Fruit fly (Drosophila melanogaster) whole organism, embryonic: ENCODE measurements around the gene CG15894.

Source experiments
- CG10959 ChIP-seq: fragments of 200-800 bp; sonication (Bioruptor generic); IDR thresholded peaks from 2 replicates; pipeline ENCODE4 v1.3.6; 2022; ENCODE audit warnings: missing biosample characterization, missing genetic modification characterization
- CG11093 ChIP-seq: fragments of 200-800 bp; sonication (Bioruptor generic); IDR thresholded peaks from 3 replicates; pipeline ENCODE4 v1.3.6; 2022; ENCODE audit warnings: missing biosample characterization, missing genetic modification characterization
- CG12219 ChIP-seq: fragments of 200-800 bp; sonication (Bioruptor generic); optimal IDR thresholded peaks from 3 replicates; lab custom pipeline; 2018; ENCODE audit warnings: missing biosample characterization, mild to moderate bottlenecking, missing genetic modification characterization
- CG12659 ChIP-seq: fragments of 200-800 bp; sonication (Bioruptor generic); optimal IDR thresholded peaks from 3 replicates; lab custom pipeline; 2017; ENCODE audit warnings: mild to moderate bottlenecking, missing biosample characterization, missing genetic modification reagents, missing genetic modification characterization
- CG15514 ChIP-seq: fragments of 200-800 bp; sonication (Bioruptor generic); optimal IDR thresholded peaks from 3 replicates; lab custom pipeline; 2017; ENCODE audit warnings: missing biosample characterization, missing genetic modification characterization, mild to moderate bottlenecking, moderate library complexity, missing genetic modification reagents
- CG15696 ChIP-seq: fragments of 200-800 bp; sonication (Bioruptor generic); optimal IDR thresholded peaks from 2 replicates; lab custom pipeline; 2019; ENCODE audit warnings: missing biosample characterization, mild to moderate bottlenecking, missing genetic modification characterization, moderate library complexity
- CG17568 ChIP-seq: fragments of 200-800 bp; sonication (Bioruptor generic); optimal IDR thresholded peaks from 2 replicates; lab custom pipeline; 2018; ENCODE audit warnings: missing biosample characterization, mild to moderate bottlenecking, missing genetic modification characterization, moderate library complexity
- CG1832 ChIP-seq: fragments of 200-800 bp; sonication (Bioruptor generic); optimal IDR thresholded peaks from 2 replicates; lab custom pipeline; 2017; ENCODE audit warnings: missing biosample characterization, mild to moderate bottlenecking, missing genetic modification characterization, inconsistent platforms
- CG18476 ChIP-seq: fragments of 200-800 bp; sonication (Bioruptor generic); optimal IDR thresholded peaks from 2 replicates; lab custom pipeline; 2016; ENCODE audit warnings: missing biosample characterization, mild to moderate bottlenecking, missing genetic modification characterization
- CG2120 ChIP-seq: fragments of 200-800 bp; sonication (Bioruptor generic); optimal IDR thresholded peaks from 3 replicates; lab custom pipeline; 2016; ENCODE audit warnings: missing biosample characterization, missing genetic modification characterization
- CG3838 ChIP-seq: fragments of 200-800 bp; sonication (Bioruptor generic); optimal IDR thresholded peaks from 3 replicates; lab custom pipeline; 2016; ENCODE audit warnings: missing biosample characterization, missing genetic modification characterization
- CG4328 ChIP-seq: fragments of 200-800 bp; sonication (Bioruptor generic); optimal IDR thresholded peaks from 3 replicates; lab custom pipeline; 2017; ENCODE audit warnings: missing biosample characterization, missing genetic modification reagents, missing genetic modification characterization
- CG4360 ChIP-seq: fragments of 200-800 bp; sonication (Bioruptor generic); IDR thresholded peaks from 2 replicates; pipeline ENCODE4 v1.3.6; 2022; ENCODE audit warnings: missing biosample characterization, missing genetic modification characterization
- CG6272 ChIP-seq: fragments of 200-800 bp; sonication (Bioruptor generic); IDR thresholded peaks from 2 replicates; pipeline ENCODE4 v1.3.6; 2022; ENCODE audit warnings: missing biosample characterization, missing genetic modification characterization
- CG6683 ChIP-seq: fragments of 200-800 bp; sonication (Bioruptor generic); optimal IDR thresholded peaks from 2 replicates; lab custom pipeline; 2017; ENCODE audit warnings: missing biosample characterization, mild to moderate bottlenecking, missing genetic modification characterization, missing genetic modification reagents
- CG6689 ChIP-seq: fragments of 200-800 bp; sonication (Bioruptor generic); IDR thresholded peaks from 2 replicates; pipeline ENCODE4 v1.3.6; 2022; ENCODE audit warnings: missing biosample characterization, missing genetic modification characterization
- CG7745 ChIP-seq: fragments of 200-800 bp; sonication (Bioruptor generic); optimal IDR thresholded peaks from 2 replicates; lab custom pipeline; 2018; ENCODE audit warnings: missing biosample characterization, mild to moderate bottlenecking, missing genetic modification characterization, moderate library complexity
- CG7786 ChIP-seq: fragments of 200-800 bp; sonication (Bioruptor generic); optimal IDR thresholded peaks from 2 replicates; lab custom pipeline; 2016; ENCODE audit warnings: missing biosample characterization, missing genetic modification characterization
- Chrac-16 ChIP-seq: fragments of 200-800 bp; sonication (Bioruptor generic); optimal IDR thresholded peaks from 3 replicates; lab custom pipeline; 2016; ENCODE audit warnings: missing biosample characterization, missing genetic modification characterization
- CoRest ChIP-seq: fragments of 200-800 bp; sonication (Bioruptor generic); optimal IDR thresholded peaks from 3 replicates; lab custom pipeline; 2018; ENCODE audit warnings: missing biosample characterization, mild to moderate bottlenecking, missing genetic modification characterization, moderate library complexity
- D ChIP-seq, 2 experiments: fragments of 200-800 bp in 1 of 2; fragments of >200 bp in 1 of 2; sonication (Bioruptor generic) in 1 of 2; optimal IDR thresholded peaks; 2 replicates in 1 of 2; 3 replicates in 1 of 2; lab custom pipeline; 2017; ENCODE audit warnings: mild to moderate bottlenecking in 1 of 2, missing biosample characterization in 1 of 2, missing genetic modification characterization in 1 of 2, missing genetic modification reagents in 1 of 2
- D19A ChIP-seq: fragments of 200-800 bp; optimal IDR thresholded peaks from 3 replicates; lab custom pipeline; 2019; ENCODE audit warnings: missing biosample characterization, mild to moderate bottlenecking, missing genetic modification characterization, moderate library complexity
- Dad ChIP-seq: fragments of 200-800 bp; sonication (Bioruptor generic); optimal IDR thresholded peaks from 3 replicates; lab custom pipeline; 2016; ENCODE audit warnings: missing biosample characterization, missing genetic modification characterization
- H15 ChIP-seq: fragments of 200-800 bp; sonication (Bioruptor generic); IDR thresholded peaks from 3 replicates; pipeline ENCODE4 v1.3.6; 2022; ENCODE audit warnings: missing biosample characterization, missing genetic modification characterization
- Hmr ChIP-seq: fragments of 200-800 bp; sonication (Bioruptor generic); optimal IDR thresholded peaks from 3 replicates; lab custom pipeline; 2017; ENCODE audit warnings: mild to moderate bottlenecking, missing biosample characterization, missing genetic modification reagents, missing genetic modification characterization
- Hr39 ChIP-seq: fragments of >200 bp; optimal IDR thresholded peaks from 2 replicates; lab custom pipeline; 2017
- MBD-R2 ChIP-seq: fragments of 200-800 bp; sonication (Bioruptor generic); IDR thresholded peaks from 2 replicates; pipeline ENCODE4 v1.3.6; 2022; ENCODE audit warnings: missing biosample characterization, missing genetic modification characterization
- Max ChIP-seq: fragments of 200-800 bp; sonication (Bioruptor generic); optimal IDR thresholded peaks from 2 replicates; lab custom pipeline; 2016; ENCODE audit warnings: missing biosample characterization, mild to moderate bottlenecking, missing genetic modification characterization
- Meics ChIP-seq: fragments of 200-800 bp; sonication (Bioruptor generic); optimal IDR thresholded peaks from 2 replicates; lab custom pipeline; 2017; ENCODE audit warnings: missing biosample characterization, mild to moderate bottlenecking, missing genetic modification characterization
- Myb ChIP-seq: fragments of 200-800 bp; sonication (Bioruptor generic); optimal IDR thresholded peaks from 2 replicates; lab custom pipeline; 2016; ENCODE audit warnings: missing biosample characterization, missing genetic modification characterization
- NK7.1 ChIP-seq: fragments of 200-800 bp; sonication (Bioruptor generic); optimal IDR thresholded peaks from 3 replicates; lab custom pipeline; 2016; ENCODE audit warnings: missing biosample characterization, missing genetic modification characterization
- Optix ChIP-seq: fragments of 200-800 bp; sonication (Bioruptor generic); IDR thresholded peaks from 3 replicates; pipeline ENCODE4 v1.3.6; 2022; ENCODE audit warnings: missing biosample characterization, missing genetic modification characterization
- Ptx1 ChIP-seq: fragments of 200-800 bp; sonication (Bioruptor generic); IDR thresholded peaks from 2 replicates; pipeline ENCODE4 v1.3.6; 2022; ENCODE audit warnings: missing biosample characterization, missing genetic modification characterization
- Trl ChIP-seq, 3 experiments: fragments of >200 bp in 2 of 3; fragments of 200-800 bp in 1 of 3; sonication (Bioruptor generic) in 1 of 3; optimal IDR thresholded peaks; 2 replicates in 1 of 3; 3 replicates in 2 of 3; lab custom pipeline; 2016 to 2017; ENCODE audit warnings: missing biosample characterization in 1 of 3, missing genetic modification characterization in 1 of 3
- abd-A ChIP-seq: fragments of 200-800 bp; sonication (Bioruptor generic); optimal IDR thresholded peaks from 3 replicates; lab custom pipeline; 2019; ENCODE audit warnings: missing biosample characterization, mild to moderate bottlenecking, missing genetic modification characterization, moderate library complexity
- bsh ChIP-seq, 2 experiments: fragments of 200-800 bp; sonication (Bioruptor generic); optimal IDR thresholded peaks; 2 replicates each; lab custom pipeline; 2017 to 2018; ENCODE audit warnings: mild to moderate bottlenecking in 2 of 2, missing biosample characterization in 2 of 2, missing genetic modification characterization in 2 of 2, moderate library complexity in 1 of 2
- cad ChIP-seq: fragments of >200 bp; optimal IDR thresholded peaks from 2 replicates; lab custom pipeline; 2017; ENCODE audit warnings: missing biosample characterization, missing genetic modification characterization
- cg ChIP-seq: fragments of 200-800 bp; sonication (Bioruptor generic); optimal IDR thresholded peaks from 3 replicates; lab custom pipeline; 2019; ENCODE audit warnings: missing biosample characterization, mild to moderate bottlenecking, missing genetic modification characterization, moderate library complexity
- en ChIP-seq: fragments of 200-800 bp; sonication (Bioruptor generic); optimal IDR thresholded peaks from 2 replicates; lab custom pipeline; 2016; ENCODE audit warnings: missing biosample characterization, missing genetic modification characterization
- gt ChIP-seq: fragments of 200-800 bp; sonication (Bioruptor generic); IDR thresholded peaks from 2 replicates; pipeline ENCODE4 v1.3.6; 2022; ENCODE audit warnings: missing biosample characterization, missing genetic modification characterization
- kni ChIP-seq: fragments of 200-800 bp; sonication (Bioruptor generic); optimal IDR thresholded peaks from 3 replicates; lab custom pipeline; 2017; ENCODE audit warnings: mild to moderate bottlenecking, missing biosample characterization, missing genetic modification reagents, missing genetic modification characterization
- maf-S ChIP-seq: fragments of 200-800 bp; sonication (Bioruptor generic); optimal IDR thresholded peaks from 2 replicates; lab custom pipeline; 2016; ENCODE audit warnings: missing biosample characterization, missing genetic modification characterization
- nerfin-2 ChIP-seq: fragments of 200-800 bp; sonication (Bioruptor generic); IDR thresholded peaks from 2 replicates; pipeline ENCODE4 v1.3.6; 2022; ENCODE audit warnings: missing biosample characterization, missing genetic modification characterization; ENCODE audit not compliant: partially characterized antibody
- odd ChIP-seq: fragments of 200-800 bp; sonication (Bioruptor generic); optimal IDR thresholded peaks from 2 replicates; lab custom pipeline; 2017; ENCODE audit warnings: missing biosample characterization, mild to moderate bottlenecking, missing genetic modification characterization
- pros ChIP-seq: fragments of 200-800 bp; sonication (Bioruptor generic); optimal IDR thresholded peaks from 3 replicates; lab custom pipeline; 2019; ENCODE audit warnings: missing biosample characterization, mild to moderate bottlenecking, missing genetic modification characterization, moderate library complexity
- scrt ChIP-seq: fragments of 200-800 bp; sonication (Bioruptor generic); optimal IDR thresholded peaks from 2 replicates; lab custom pipeline; 2018; ENCODE audit warnings: missing biosample characterization, mild to moderate bottlenecking, missing genetic modification characterization, moderate library complexity
- shn ChIP-seq: fragments of 200-800 bp; sonication (Bioruptor generic); optimal IDR thresholded peaks from 3 replicates; lab custom pipeline; 2016; ENCODE audit warnings: missing biosample characterization, missing genetic modification characterization
- slp2 ChIP-seq: fragments of 200-800 bp; sonication (Bioruptor generic); optimal IDR thresholded peaks from 2 replicates; lab custom pipeline; 2016; ENCODE audit warnings: missing biosample characterization, missing genetic modification characterization
- tin ChIP-seq: fragments of 200-800 bp; sonication (Bioruptor generic); optimal IDR thresholded peaks from 3 replicates; lab custom pipeline; 2016; ENCODE audit warnings: missing biosample characterization, missing genetic modification characterization
- vnd ChIP-seq: fragments of 200-800 bp; sonication (Bioruptor generic); IDR thresholded peaks from 3 replicates; pipeline ENCODE4 v1.3.6; 2022; ENCODE audit warnings: missing biosample characterization, missing genetic modification characterization; ENCODE audit not compliant: partially characterized antibody
- zen ChIP-seq: fragments of 200-800 bp; sonication (Bioruptor generic); optimal IDR thresholded peaks from 3 replicates; lab custom pipeline; 2018; ENCODE audit warnings: missing biosample characterization, mild to moderate bottlenecking, missing genetic modification characterization, moderate library complexity

Gene CG15894

DNA sequence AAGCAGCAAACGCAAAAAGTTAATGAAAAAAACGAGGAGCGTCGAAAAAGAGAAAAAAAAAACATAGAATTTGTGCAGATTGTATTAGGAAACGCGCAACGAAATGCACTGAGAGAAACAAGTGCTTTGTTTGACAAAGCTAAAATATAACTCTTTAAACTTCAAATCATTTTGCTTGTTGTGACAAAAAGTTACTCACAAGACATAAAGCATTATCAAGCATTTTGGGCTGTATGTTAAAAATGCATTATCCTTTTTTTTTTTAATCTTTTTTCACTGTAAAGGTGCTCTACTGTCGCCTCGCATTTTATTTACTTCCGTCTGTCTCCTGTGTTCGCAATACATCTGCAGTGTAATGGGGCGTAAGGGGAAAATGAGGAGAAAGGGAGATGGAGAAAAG lies 67.7 kb downstream of the CG15894 start (continued):
- TF ChIP-seq pros, result no peak
- peak; percentile 16 for TF ChIP-seq CoRest (tag; lab: Kevin White, UChicago)
- TF ChIP-seq en (GFP tag; lab: Kevin White, UChicago), result no peak
- TF ChIP-seq Dad (GFP tag; lab: Kevin White, UChicago), result no peak
- TF ChIP-seq zen (tag; lab: Kevin White, UChicago), result no peak
- peak; percentile 45 for TF ChIP-seq Hmr
- TF ChIP-seq Max, result no peak
- no peak for TF ChIP-seq Trl (optimal IDR thresholded peaks at IDR 0.05; lab: Kevin White, UChicago)
- no peak for TF ChIP-seq Trl (GFP tag; optimal IDR thresholded peaks at IDR 0.05; lab: Kevin White, UChicago)
- TF ChIP-seq Meics (GFP tag; lab: Kevin White, UChicago), result peak; percentile 37
- no peak for TF ChIP-seq CG17568
- peak; percentile 51 for TF ChIP-seq CG2120 (GFP tag; lab: Kevin White, UChicago)
- TF ChIP-seq slp2 (GFP tag; lab: Kevin White, UChicago), result no peak
- no peak for TF ChIP-seq shn (GFP tag; lab: Kevin White, UChicago)
- no peak for TF ChIP-seq CG6683 (GFP tag; lab: Kevin White, UChicago)
- no peak for TF ChIP-seq NK7.1
- TF ChIP-seq bsh (GFP tag; optimal IDR thresholded peaks at IDR 0.05; lab: Kevin White, UChicago), result peak in 1 of 2 experiments; percentile 5
- TF ChIP-seq Chrac-16, result no peak
- TF ChIP-seq CG12219, result no peak
- no peak for TF ChIP-seq Optix (GFP tag; lab: Robert Waterston, UW)
- TF ChIP-seq scrt (GFP tag; lab: Kevin White, UChicago), result peak; percentile 1
- no peak for TF ChIP-seq CG15514 (GFP tag; lab: Kevin White, UChicago)
- TF ChIP-seq odd (GFP tag; lab: Kevin White, UChicago), result no peak
- TF ChIP-seq CG4360, result no peak
- TF ChIP-seq CG6689, result no peak
- no peak for TF ChIP-seq CG4328 (GFP tag; lab: Kevin White, UChicago)
- TF ChIP-seq Myb (GFP tag; lab: Kevin White, UChicago), result peak; percentile 1
- no peak for TF ChIP-seq gt
- no peak for TF ChIP-seq CG6272 (GFP tag; lab: Robert Waterston, UW)
- peak; percentile 17 for TF ChIP-seq CG7786 (GFP tag; lab: Kevin White, UChicago)
- TF ChIP-seq CG7745 (tag; lab: Kevin White, UChicago), result no peak
- no peak for TF ChIP-seq D19A (tag; lab: Kevin White, UChicago)
- no peak for TF ChIP-seq vnd
- no peak for TF ChIP-seq tin (GFP tag; lab: Kevin White, UChicago)
- no peak for TF ChIP-seq nerfin-2 (GFP tag; lab: Robert Waterston, UW)
- TF ChIP-seq Hr39 (lab: Kevin White, UChicago), result no peak
- TF ChIP-seq cad (GFP tag; lab: Kevin White, UChicago), result no peak
- TF ChIP-seq CG11093 (GFP tag; lab: Robert Waterston, UW), result no peak
- no peak for TF ChIP-seq D (optimal IDR thresholded peaks at IDR 0.05; lab: Kevin White, UChicago)
- TF ChIP-seq D (GFP tag; optimal IDR thresholded peaks at IDR 0.05; lab: Kevin White, UChicago), result no peak
- TF ChIP-seq CG3838 (GFP tag; lab: Kevin White, UChicago), result no peak
- TF ChIP-seq kni, result no peak
- peak; percentile 40; the same call in 1 of the 2 replicates for TF ChIP-seq Ptx1 (GFP tag; lab: Robert Waterston, UW)
- TF ChIP-seq CG15696, result no peak
- no peak for TF ChIP-seq CG1832 (GFP tag; lab: Kevin White, UChicago)
- no peak for TF ChIP-seq maf-S
- TF ChIP-seq CG18476, result no peak
- no peak for TF ChIP-seq cg (GFP tag; lab: Kevin White, UChicago)
- no peak for TF ChIP-seq MBD-R2
- no peak for TF ChIP-seq abd-A
- no peak for TF ChIP-seq CG10959 (GFP tag; lab: Robert Waterston, UW)
- no peak for TF ChIP-seq H15 (GFP tag; lab: Robert Waterston, UW)
- no peak for TF ChIP-seq CG12659 (GFP tag; lab: Kevin White, UChicago)
